Worm (Caenorhabditis elegans): ENCODE measurements around the gene col-158.

DNA sequence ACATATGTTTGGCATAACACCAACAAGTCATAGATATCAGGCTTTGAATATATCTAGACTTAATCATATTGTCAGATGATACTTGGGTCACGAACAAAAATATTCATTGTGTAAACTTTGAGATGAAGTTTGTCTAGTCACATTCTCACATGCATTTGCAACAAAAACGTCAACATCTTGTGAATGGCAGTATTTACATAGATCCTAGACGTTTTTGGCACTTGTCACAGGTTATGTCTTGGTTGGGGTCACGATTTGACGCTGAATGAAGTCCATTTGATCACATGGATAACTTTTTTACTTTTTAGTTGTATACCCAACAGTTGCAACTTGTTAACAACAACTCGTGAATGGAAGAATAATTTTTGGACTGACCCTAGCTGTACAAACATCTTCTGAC is 31.1 kb upstream of the col-158 start:
- no peak for TF ChIP-seq F16B12.6 (tag; optimal IDR thresholded peaks at IDR 0.05)
- no peak for TF ChIP-seq dpl-1 (GFP tag; optimal IDR thresholded peaks at IDR 0.05)
- no peak for TF ChIP-seq snpc-4 (tag; optimal IDR thresholded peaks at IDR 0.05)
- TF ChIP-seq nhr-28 (tag; optimal IDR thresholded peaks at IDR 0.05): no peak
- TF ChIP-seq tbx-2 (tag; optimal IDR thresholded peaks at IDR 0.05): no peak
- TF ChIP-seq Y116A8C.19 (tag; optimal IDR thresholded peaks at IDR 0.05; ENCODE audit: borderline replicate concordance): no peak
- TF ChIP-seq lin-13 (GFP tag; optimal IDR thresholded peaks at IDR 0.05): no peak
- TF ChIP-seq mdl-1 (tag; optimal IDR thresholded peaks at IDR 0.05): no peak
- TF ChIP-seq sup-37 (GFP tag; optimal IDR thresholded peaks at IDR 0.05): no peak
- TF ChIP-seq mep-1 (tag; optimal IDR thresholded peaks at IDR 0.05): no peak
- TF ChIP-seq blmp-1 (tag; optimal IDR thresholded peaks at IDR 0.05): no peak
- no peak for TF ChIP-seq mef-2 (tag; optimal IDR thresholded peaks at IDR 0.05)
